Worm (Caenorhabditis elegans) whole organism, young adult: Measurements from ENCODE around the gene T19D12.1.

Experiments
- D2030.7 ChIP-seq: fragments of 200-800 bp; sonication (Bioruptor generic); IDR thresholded peaks from 2 replicates; pipeline ENCODE4 v1.3.6; 2022; ENCODE audit warnings: missing genetic modification reagents, missing genetic modification characterization, missing compliant biosample characterization
- F22D6.2 ChIP-seq: sonication (generic microtip); optimal IDR thresholded peaks from 2 replicates; lab custom pipeline; 2016; ENCODE audit warnings: mild to moderate bottlenecking, missing genetic modification characterization, missing compliant biosample characterization
- ama-1 ChIP-seq, 3 experiments: fragments of 150-350 bp in 1 of 3; sonication (generic microtip) in 2 of 3; optimal IDR thresholded peaks; 2 replicates each; lab custom pipeline; 2014 to 2018; ENCODE audit warnings: missing biosample characterization in 2 of 3, missing genetic modification characterization in 2 of 3, missing genetic modification reagents in 2 of 3
- chd-7 ChIP-seq: sonication (generic microtip); optimal IDR thresholded peaks from 2 replicates; lab custom pipeline; 2016; ENCODE audit warnings: mild to moderate bottlenecking, missing genetic modification characterization, moderate library complexity, missing compliant biosample characterization
- nhr-90 ChIP-seq: sonication (generic microtip); optimal IDR thresholded peaks from 2 replicates; lab custom pipeline; 2016; ENCODE audit warnings: missing genotype, mild to moderate bottlenecking, missing genetic modification characterization, missing compliant biosample characterization
- sea-2 ChIP-seq: fragments of 200-800 bp; sonication (Bioruptor generic); IDR thresholded peaks from 2 replicates; pipeline ENCODE4 v1.3.6; 2022; ENCODE audit warnings: missing genetic modification characterization, missing compliant biosample characterization
- snpc-4 ChIP-seq, 5 experiments: fragments of 150-350 bp in 1 of 5; sonication (generic microtip) in 4 of 5; optimal IDR thresholded peaks; 2 replicates each; lab custom pipeline; 2014 to 2018; ENCODE audit warnings: missing genetic modification characterization in 5 of 5, missing biosample characterization in 3 of 5, antibody characterized with exemption in 2 of 5, mild to moderate bottlenecking in 2 of 5, missing compliant biosample characterization in 2 of 5, missing genotype in 2 of 5, moderate library complexity in 2 of 5, missing genetic modification reagents in 1 of 5
- somi-1 ChIP-seq: fragments of 200-800 bp; sonication (Bioruptor generic); optimal IDR thresholded peaks from 2 replicates; lab custom pipeline; 2018; ENCODE audit warnings: mild to moderate bottlenecking, missing genetic modification characterization, missing compliant biosample characterization
- unc-130 ChIP-seq: sonication (generic microtip); optimal IDR thresholded peaks from 2 replicates; lab custom pipeline; 2016; ENCODE audit warnings: missing genetic modification reagents, missing genetic modification characterization, missing compliant biosample characterization
- unc-62 ChIP-seq: fragments of 150-350 bp; optimal IDR thresholded peaks from 2 replicates; lab custom pipeline; 2014; ENCODE audit warnings: missing biosample characterization, missing genetic modification reagents, missing genetic modification characterization

ce11 chrII:6625302-6625701 is 41.4 kb upstream of the T19D12.1 start, which contains the start of gene F54H5.14:
- no peak for TF ChIP-seq unc-62 (GFP tag; lab: Kevin White, UChicago)
- TF ChIP-seq D2030.7 (GFP tag; lab: Robert Waterston, UW) = no peak
- no peak for TF ChIP-seq somi-1
- TF ChIP-seq ama-1 (optimal IDR thresholded peaks at IDR 0.05; lab: Kevin White, UChicago) = no peak
- no peak for TF ChIP-seq ama-1 (GFP tag; optimal IDR thresholded peaks at IDR 0.05; lab: Kevin White, UChicago)
- TF ChIP-seq chd-7 = no peak
- no peak for TF ChIP-seq nhr-90
- TF ChIP-seq F22D6.2 (tag; lab: Kevin White, UChicago) = no peak
- no peak for TF ChIP-seq sea-2 (GFP tag; lab: Robert Waterston, UW)
- TF ChIP-seq snpc-4 (GFP tag; optimal IDR thresholded peaks at IDR 0.05; lab: Kevin White, UChicago) = no peak
- TF ChIP-seq snpc-4 (tag; optimal IDR thresholded peaks at IDR 0.05; lab: Kevin White, UChicago) = no peak
- no peak for TF ChIP-seq unc-130 (GFP tag; lab: Kevin White, UChicago)
